Worm (Caenorhabditis elegans) whole organism, late embryonic: ENCODE data around the gene F16B4.4.

Experiments used
- F13H6.1 ChIP-seq: sonication (generic microtip); optimal IDR thresholded peaks from 2 replicates; lab custom pipeline; 2016; ENCODE audit warnings: missing genetic modification characterization, missing compliant biosample characterization
- K09A11.1 ChIP-seq: sonication (generic microtip); optimal IDR thresholded peaks from 2 replicates; lab custom pipeline; 2017; ENCODE audit warnings: antibody characterized with exemption, mild to moderate bottlenecking, missing genetic modification characterization, missing compliant biosample characterization; ENCODE audit not compliant: insufficient read depth
- T23F11.4 ChIP-seq: fragments of 200-800 bp; sonication (Bioruptor generic); optimal IDR thresholded peaks from 2 replicates; lab custom pipeline; 2018; ENCODE audit warnings: mild to moderate bottlenecking, missing genetic modification characterization, missing compliant biosample characterization
- Y22D7AL.16 ChIP-seq: sonication (generic microtip); optimal IDR thresholded peaks from 2 replicates; lab custom pipeline; 2016; ENCODE audit warnings: missing genetic modification characterization, missing compliant biosample characterization
- ama-1 ChIP-seq: fragments of 150-350 bp; optimal IDR thresholded peaks from 2 replicates; lab custom pipeline; 2014
- ceh-14 ChIP-seq: sonication (generic microtip); optimal IDR thresholded peaks from 2 replicates; lab custom pipeline; 2016; ENCODE audit warnings: missing genotype, missing genetic modification characterization, missing compliant biosample characterization
- ceh-19 ChIP-seq: fragments of 200-800 bp; sonication (Bioruptor generic); optimal IDR thresholded peaks from 2 replicates; lab custom pipeline; 2018; ENCODE audit warnings: mild to moderate bottlenecking, missing genetic modification characterization, missing compliant biosample characterization
- ceh-22 ChIP-seq: sonication (generic microtip); optimal IDR thresholded peaks from 2 replicates; lab custom pipeline; 2017; ENCODE audit warnings: missing biosample characterization, missing genetic modification characterization
- ceh-30 ChIP-seq: fragments of 150-350 bp; optimal IDR thresholded peaks from 2 replicates; lab custom pipeline; 2014; ENCODE audit warnings: missing biosample characterization, missing genetic modification characterization
- ceh-31 ChIP-seq: sonication (generic microtip); optimal IDR thresholded peaks from 2 replicates; lab custom pipeline; 2016; ENCODE audit warnings: missing genetic modification characterization, missing compliant biosample characterization
- ceh-45 ChIP-seq: fragments of 200-800 bp; sonication (Bioruptor generic); IDR thresholded peaks from 2 replicates; pipeline ENCODE4 v1.3.6; 2022; ENCODE audit warnings: missing genetic modification reagents, missing genetic modification characterization, missing compliant biosample characterization
- ceh-9 ChIP-seq: sonication (generic microtip); optimal IDR thresholded peaks from 2 replicates; lab custom pipeline; 2016; ENCODE audit warnings: mild to moderate bottlenecking, missing genetic modification characterization, inconsistent platforms, missing compliant biosample characterization
- elt-2 ChIP-seq: sonication (generic microtip); optimal IDR thresholded peaks from 2 replicates; lab custom pipeline; 2016; ENCODE audit warnings: missing genetic modification reagents, missing genetic modification characterization, missing compliant biosample characterization
- elt-4 ChIP-seq: sonication (generic microtip); optimal IDR thresholded peaks from 2 replicates; lab custom pipeline; 2016; ENCODE audit warnings: missing genetic modification characterization, missing compliant biosample characterization
- eyg-1 ChIP-seq: sonication (generic microtip); optimal IDR thresholded peaks from 2 replicates; lab custom pipeline; 2016; ENCODE audit warnings: missing genotype, missing genetic modification characterization, missing compliant biosample characterization
- fkh-6 ChIP-seq: sonication (generic microtip); optimal IDR thresholded peaks from 2 replicates; lab custom pipeline; 2016; ENCODE audit warnings: missing genetic modification characterization, missing compliant biosample characterization
- gmeb-2 ChIP-seq: sonication (generic microtip); optimal IDR thresholded peaks from 2 replicates; lab custom pipeline; 2016; ENCODE audit warnings: missing genetic modification characterization, inconsistent platforms, missing compliant biosample characterization
- hlh-15 ChIP-seq: sonication (generic microtip); optimal IDR thresholded peaks from 2 replicates; lab custom pipeline; 2016; ENCODE audit warnings: missing genetic modification characterization, missing compliant biosample characterization
- hlh-30 ChIP-seq: sonication (generic microtip); optimal IDR thresholded peaks from 2 replicates; lab custom pipeline; 2017; ENCODE audit warnings: antibody characterized with exemption, missing genetic modification characterization, missing compliant biosample characterization; ENCODE audit not compliant: insufficient read depth
- madf-2 ChIP-seq: sonication (generic microtip); optimal IDR thresholded peaks from 2 replicates; lab custom pipeline; 2017; ENCODE audit warnings: missing genetic modification characterization, missing compliant biosample characterization
- mec-3 ChIP-seq: sonication (generic microtip); optimal IDR thresholded peaks from 2 replicates; lab custom pipeline; 2016; ENCODE audit warnings: borderline replicate concordance, missing genetic modification characterization, missing compliant biosample characterization
- nfya-1 ChIP-seq: sonication (generic microtip); optimal IDR thresholded peaks from 2 replicates; lab custom pipeline; 2017; ENCODE audit warnings: missing genetic modification characterization, mild to moderate bottlenecking, missing compliant biosample characterization, antibody characterized with exemption, moderate library complexity
- nhr-11 ChIP-seq: fragments of 150-350 bp; optimal IDR thresholded peaks from 2 replicates; lab custom pipeline; 2014; ENCODE audit warnings: missing biosample characterization, missing genetic modification characterization
- nhr-232 ChIP-seq: sonication (generic microtip); optimal IDR thresholded peaks from 2 replicates; lab custom pipeline; 2016; ENCODE audit warnings: missing genetic modification characterization, missing compliant biosample characterization
- npax-4 ChIP-seq: sonication (generic microtip); optimal IDR thresholded peaks from 2 replicates; lab custom pipeline; 2016; ENCODE audit warnings: missing genetic modification characterization, missing compliant biosample characterization
- pha-2 ChIP-seq: sonication (generic microtip); optimal IDR thresholded peaks from 2 replicates; lab custom pipeline; 2017; ENCODE audit warnings: mild to moderate bottlenecking, missing genetic modification characterization, missing compliant biosample characterization
- ref-2 ChIP-seq: sonication (generic microtip); optimal IDR thresholded peaks from 2 replicates; lab custom pipeline; 2016; ENCODE audit warnings: missing genetic modification characterization, missing compliant biosample characterization
- sdc-2 ChIP-seq: sonication (generic microtip); optimal IDR thresholded peaks from 2 replicates; lab custom pipeline; 2016; ENCODE audit warnings: missing genotype, missing genetic modification characterization, missing compliant biosample characterization
- syd-9 ChIP-seq: sonication (generic microtip); optimal IDR thresholded peaks from 2 replicates; lab custom pipeline; 2016; ENCODE audit warnings: mild to moderate bottlenecking, missing genetic modification characterization, moderate library complexity, missing compliant biosample characterization
- tbx-2 ChIP-seq: sonication (generic microtip); optimal IDR thresholded peaks from 2 replicates; lab custom pipeline; 2016; ENCODE audit warnings: missing genetic modification characterization, missing compliant biosample characterization
- tbx-7 ChIP-seq: sonication (generic microtip); optimal IDR thresholded peaks from 2 replicates; lab custom pipeline; 2016; ENCODE audit warnings: missing genotype, missing genetic modification characterization, missing compliant biosample characterization
- ttx-3 ChIP-seq: sonication (generic microtip); optimal IDR thresholded peaks from 2 replicates; lab custom pipeline; 2016; ENCODE audit warnings: missing genetic modification reagents, missing genetic modification characterization, missing compliant biosample characterization
- unc-3 ChIP-seq, 2 experiments: fragments of 200-800 bp in 1 of 2; sonication (Bioruptor generic) in 1 of 2; sonication (generic microtip) in 1 of 2; conservative IDR thresholded peaks in 1 of 2; optimal IDR thresholded peaks in 1 of 2; 2 replicates each; pipeline versions ENCODE4 v1.3.6 to Lab custom; 2016 to 2022; ENCODE audit warnings: missing compliant biosample characterization in 2 of 2, missing genetic modification characterization in 2 of 2, missing genetic modification reagents in 1 of 2
- unc-55 ChIP-seq: sonication (generic microtip); optimal IDR thresholded peaks from 2 replicates; lab custom pipeline; 2017; ENCODE audit warnings: missing biosample characterization, missing genetic modification reagents, missing genetic modification characterization
- unc-86 ChIP-seq: sonication (generic microtip); optimal IDR thresholded peaks from 2 replicates; lab custom pipeline; 2016; ENCODE audit warnings: missing genetic modification characterization, missing compliant biosample characterization
- zip-5 ChIP-seq: sonication (generic microtip); optimal IDR thresholded peaks from 2 replicates; lab custom pipeline; 2016; ENCODE audit warnings: missing genetic modification characterization, missing compliant biosample characterization
- ztf-16 ChIP-seq: sonication (generic microtip); optimal IDR thresholded peaks from 2 replicates; lab custom pipeline; 2017; ENCODE audit warnings: missing genetic modification characterization, missing compliant biosample characterization

F16B4.4 gene

DNA sequence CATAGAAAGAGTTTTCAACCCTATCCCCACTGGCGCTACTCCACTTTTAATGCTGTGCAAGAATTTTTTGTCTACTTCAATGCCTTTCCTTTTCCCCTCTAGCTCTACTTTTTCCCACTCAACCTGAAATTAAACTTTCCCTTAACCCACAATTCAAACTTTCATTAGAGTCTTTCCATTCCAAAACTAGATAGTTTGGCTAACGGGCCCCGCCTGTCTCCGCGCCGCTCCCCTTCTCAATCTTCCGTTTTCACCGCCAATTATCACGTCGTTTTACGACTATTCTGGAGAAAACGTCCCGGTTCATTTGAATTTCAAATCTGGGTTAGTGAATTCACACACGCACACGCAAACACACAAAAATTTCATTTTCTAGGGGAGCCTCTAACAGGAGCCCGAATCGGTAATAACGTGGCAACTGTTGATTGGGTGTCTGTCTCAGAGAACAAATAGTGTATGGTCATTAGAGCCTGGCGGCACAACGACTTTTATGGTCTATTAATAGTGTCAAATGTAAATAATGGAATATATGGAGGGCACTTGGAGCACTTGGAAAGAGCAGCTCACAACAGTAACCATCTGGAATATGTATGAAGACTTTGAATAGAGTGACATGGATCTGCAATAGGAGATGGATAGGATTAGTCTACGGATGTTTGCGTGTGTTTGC is 23.9 kb upstream of the F16B4.4 start:
- TF ChIP-seq nfya-1: peak; percentile 73
- TF ChIP-seq unc-3 (GFP tag; conservative IDR thresholded peaks at IDR 0.05; lab: Robert Waterston, UW): no peak
- TF ChIP-seq unc-3 (tag; optimal IDR thresholded peaks at IDR 0.05; lab: Kevin White, UChicago): no peak
- TF ChIP-seq ama-1: peak; percentile 19

DNA sequence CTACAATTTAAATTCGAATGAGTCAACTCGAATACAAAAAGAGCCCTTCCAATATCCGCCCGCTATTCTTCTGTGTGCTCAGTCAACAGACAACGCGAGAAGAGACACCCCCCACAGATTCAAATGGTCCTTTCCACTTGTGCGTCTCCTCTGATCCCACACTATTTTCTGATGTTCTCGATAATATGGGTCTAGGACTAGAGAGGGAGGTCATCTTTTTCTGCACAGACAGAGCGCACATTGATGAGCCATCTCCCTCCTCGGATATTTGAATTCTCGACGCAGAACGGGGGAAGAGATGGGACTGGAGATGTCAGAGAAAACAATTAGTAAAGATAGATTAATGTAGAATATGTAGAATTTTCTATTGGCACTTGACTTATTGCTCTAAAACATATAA is 23.1 kb upstream of the F16B4.4 start:
- no peak for TF ChIP-seq ztf-16 (tag; lab: Kevin White, UChicago)
- TF ChIP-seq npax-4 (tag; lab: Kevin White, UChicago): no peak
- TF ChIP-seq elt-4: no peak
- TF ChIP-seq ceh-31 (tag; lab: Kevin White, UChicago): peak; percentile 36
- no peak for TF ChIP-seq ceh-22 (tag; lab: Kevin White, UChicago)
- no peak for TF ChIP-seq nhr-232 (tag; lab: Kevin White, UChicago)
- no peak for TF ChIP-seq gmeb-2 (tag; lab: Kevin White, UChicago)
- TF ChIP-seq ttx-3 (tag; lab: Kevin White, UChicago): no peak
- no peak for TF ChIP-seq hlh-15 (tag; lab: Kevin White, UChicago)
- TF ChIP-seq hlh-30 (tag; lab: Kevin White, UChicago): no peak
- TF ChIP-seq tbx-2: peak; percentile 37
- no peak for TF ChIP-seq pha-2
- TF ChIP-seq ref-2 (tag; lab: Kevin White, UChicago): peak; percentile 75
- peak; percentile 66 for TF ChIP-seq unc-55 (GFP tag; lab: Kevin White, UChicago)

DNA sequence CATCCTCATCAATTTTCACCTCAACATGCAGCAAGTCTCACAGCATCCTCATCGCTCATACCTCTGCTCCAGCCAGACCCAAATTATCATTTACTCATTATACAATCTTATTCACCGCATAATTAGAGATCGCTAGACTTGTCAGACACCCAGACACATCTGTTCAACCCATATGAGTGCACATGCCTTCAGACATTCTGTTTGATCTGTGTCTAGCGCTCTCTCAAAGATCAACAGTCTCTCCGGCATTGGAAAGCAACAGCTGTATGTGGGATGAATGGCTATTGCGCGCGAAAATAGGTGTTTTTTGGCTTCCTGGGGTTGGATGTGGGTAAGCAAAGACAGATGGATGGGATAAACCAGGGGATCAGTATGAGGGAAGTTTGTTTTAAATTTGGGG is 21.2 kb upstream of the F16B4.4 start:
- no peak for TF ChIP-seq unc-86 (tag; lab: Kevin White, UChicago)
- no peak for TF ChIP-seq ceh-9 (tag; lab: Kevin White, UChicago)
- TF ChIP-seq npax-4 (tag; lab: Kevin White, UChicago): no peak
- TF ChIP-seq syd-9 (tag; lab: Kevin White, UChicago): no peak
- no peak for TF ChIP-seq madf-2 (tag; lab: Kevin White, UChicago)
- TF ChIP-seq unc-55 (GFP tag; lab: Kevin White, UChicago): no peak
- TF ChIP-seq ceh-30 (tag; lab: Kevin White, UChicago): no peak
- no peak for TF ChIP-seq sdc-2
- TF ChIP-seq tbx-7: no peak
- TF ChIP-seq elt-2: no peak
- no peak for TF ChIP-seq ceh-14
- TF ChIP-seq K09A11.1 (tag; lab: Kevin White, UChicago): no peak
- TF ChIP-seq ref-2 (tag; lab: Kevin White, UChicago): peak; percentile 17
- peak; percentile 5 for TF ChIP-seq hlh-30 (tag; lab: Kevin White, UChicago)
- TF ChIP-seq F13H6.1 (tag; lab: Kevin White, UChicago): no peak
- TF ChIP-seq, all 69 proteins: peak for 2

DNA sequence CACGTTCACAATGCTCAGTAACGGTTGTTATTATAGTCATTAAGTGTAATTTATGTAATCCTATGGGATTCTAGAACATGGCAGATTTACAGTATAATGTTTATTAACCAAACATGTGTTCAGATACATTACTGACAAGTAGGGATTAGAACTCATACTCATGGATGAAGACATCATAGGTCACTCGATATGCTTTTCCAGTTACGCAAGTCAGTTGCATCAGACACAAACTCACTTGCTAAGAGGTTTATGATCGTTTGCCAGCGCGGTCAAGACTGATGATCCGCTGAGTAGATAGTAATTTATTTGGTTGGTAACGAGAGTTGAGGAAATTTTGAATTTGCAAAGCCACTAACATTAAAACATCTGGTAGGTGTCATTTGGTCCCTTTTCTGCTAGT is 19.2 kb upstream of the F16B4.4 start:
- TF ChIP-seq fkh-6 (tag; lab: Kevin White, UChicago) (no peak), eyg-1 (no peak), mec-3 (tag; lab: Kevin White, UChicago) (no peak), zip-5 (tag; lab: Kevin White, UChicago) (no peak), T23F11.4 (GFP tag; lab: Kevin White, UChicago) (no peak), nhr-11 (tag; lab: Kevin White, UChicago) (no peak), ceh-45 (GFP tag; lab: Robert Waterston, UW) (no peak), Y22D7AL.16 (tag; lab: Kevin White, UChicago) (no peak), ceh-19 (no peak), tbx-2 (no peak)
